Fruit fly (Drosophila melanogaster) whole organism, wandering third instar larva: ENCODE measurements around the gene Rbm13.

Source experiments
- Abd-B ChIP-seq: fragments of >200 bp; optimal IDR thresholded peaks from 2 replicates; lab custom pipeline; 2017; ENCODE audit warnings: missing biosample characterization, missing genetic modification characterization
- Dfd ChIP-seq: fragments of >200 bp; optimal IDR thresholded peaks from 2 replicates; lab custom pipeline; 2017; ENCODE audit warnings: missing biosample characterization, missing genetic modification characterization
- brk ChIP-seq: fragments of 200-800 bp; sonication (Bioruptor generic); optimal IDR thresholded peaks from 2 replicates; lab custom pipeline; 2016; ENCODE audit warnings: missing biosample characterization, mild to moderate bottlenecking, missing genetic modification characterization
- ey ChIP-seq: fragments of 200-800 bp; sonication (Bioruptor generic); optimal IDR thresholded peaks from 2 replicates; lab custom pipeline; 2016; ENCODE audit warnings: missing biosample characterization, missing genetic modification characterization
- h ChIP-seq: fragments of 200-800 bp; sonication (Bioruptor generic); optimal IDR thresholded peaks from 3 replicates; lab custom pipeline; 2016; ENCODE audit warnings: missing biosample characterization, mild to moderate bottlenecking, missing genetic modification characterization
- sv ChIP-seq: fragments of 200-800 bp; sonication (Bioruptor generic); optimal IDR thresholded peaks from 3 replicates; lab custom pipeline; 2016; ENCODE audit warnings: missing biosample characterization, missing genetic modification characterization

DNA sequence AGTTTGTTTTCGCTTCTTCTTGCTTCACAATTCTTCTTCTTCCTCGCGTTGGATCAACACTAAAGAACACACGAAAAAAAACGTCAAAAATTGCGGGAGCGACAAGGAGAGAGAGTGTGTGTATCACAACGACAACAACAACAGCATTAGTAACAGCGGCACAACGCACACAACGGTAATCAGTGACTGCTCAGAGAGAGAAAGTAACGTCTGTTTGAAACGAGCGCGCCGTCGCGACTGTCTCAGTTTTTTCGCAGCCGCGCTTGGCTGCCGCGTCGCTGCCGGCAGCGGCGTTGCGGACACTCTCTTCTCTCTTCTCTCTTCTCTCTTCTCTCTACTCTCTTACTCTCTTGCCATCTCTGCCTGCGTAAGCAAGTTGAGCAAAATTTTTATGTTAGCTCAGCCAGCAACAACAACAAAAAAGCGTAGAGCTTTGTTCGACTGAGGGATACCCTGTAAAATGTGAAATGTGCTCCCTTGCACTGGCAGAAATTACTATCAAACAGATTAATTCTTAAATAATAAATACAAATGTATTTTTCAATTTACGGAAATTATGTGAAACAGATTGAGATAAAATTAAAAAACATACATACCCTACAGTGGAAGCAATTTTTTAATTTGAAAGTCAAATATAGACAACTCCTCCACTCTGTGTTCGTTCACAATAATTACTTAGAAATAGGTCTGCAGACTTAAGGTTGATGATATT is 9.8 kb upstream of the Rbm13 start:
- TF ChIP-seq ey, result peak; percentile 24
- peak; percentile 32 for TF ChIP-seq h (GFP tag; lab: Kevin White, UChicago)
- peak; percentile 58 for TF ChIP-seq sv (GFP tag; lab: Kevin White, UChicago)
- TF ChIP-seq brk (GFP tag; lab: Kevin White, UChicago), result no peak
- no peak for TF ChIP-seq Abd-B (GFP tag; lab: Kevin White, UChicago)
- TF ChIP-seq Dfd (GFP tag; lab: Kevin White, UChicago), result no peak
